Fruit fly (Drosophila melanogaster): Measurements from ENCODE around the gene Bdbt.

Bdbt gene

DNA sequence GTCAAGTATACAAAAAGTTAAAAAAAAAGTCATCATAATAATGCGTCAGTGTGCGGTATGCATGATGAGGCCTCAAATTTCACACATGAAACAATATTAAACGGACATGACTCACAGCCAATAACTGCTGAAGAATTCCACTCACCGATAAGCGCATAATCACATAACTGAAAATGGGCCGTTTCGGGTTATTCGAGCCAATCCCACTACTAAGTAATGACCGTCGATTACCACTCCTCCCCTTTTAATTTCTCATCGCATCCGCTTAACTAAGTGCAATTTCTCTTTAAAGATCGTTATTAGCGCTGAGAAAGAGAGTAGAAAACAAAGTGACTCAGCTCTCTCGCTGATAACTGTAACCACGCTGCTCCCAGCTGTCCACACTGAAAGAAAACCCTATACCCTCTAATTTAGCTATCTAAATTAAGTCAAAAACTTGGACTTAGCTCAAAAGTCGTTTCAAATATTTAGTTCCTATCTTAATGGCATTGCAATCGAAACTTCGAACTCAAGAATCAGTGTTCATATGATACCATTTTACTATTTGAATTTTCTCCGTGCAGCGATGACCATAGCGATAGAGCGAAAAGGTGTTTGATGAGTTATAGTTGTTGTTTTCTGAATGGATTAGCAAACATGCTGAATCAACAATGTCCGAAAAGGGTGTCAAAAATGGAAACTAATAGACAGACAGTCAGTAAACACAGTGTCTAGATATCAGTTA is 5.8 kb downstream of the Bdbt start (continued):
- TF ChIP-seq zen2 (GFP tag; IDR thresholded peaks at IDR 0.05; ENCODE audit: partially characterized antibody) (no peak), sob (GFP tag; IDR thresholded peaks at IDR 0.05) (peak; percentile 89), HLH3B (GFP tag; IDR thresholded peaks at IDR 0.05) (peak; percentile 87), hb (GFP tag; IDR thresholded peaks at IDR 0.05; ENCODE audit: partially characterized antibody) (no peak), CG34224 (GFP tag; IDR thresholded peaks at IDR 0.05; ENCODE audit: partially characterized antibody) (no peak), Ada2b (GFP tag; IDR thresholded peaks at IDR 0.05) (peak; percentile 90), Drgx (GFP tag; IDR thresholded peaks at IDR 0.05) (peak; percentile 85), insv (GFP tag; optimal IDR thresholded peaks at IDR 0.05) (peak in 1 of 2 experiments; percentile 38), shn (GFP tag; optimal IDR thresholded peaks at IDR 0.05) (peak; percentile 80), crol (GFP tag; IDR thresholded peaks at IDR 0.05) (no peak), pnt (GFP tag; optimal IDR thresholded peaks at IDR 0.05) (peak; percentile 87), D (optimal IDR thresholded peaks at IDR 0.05) (no peak), D (GFP tag; optimal IDR thresholded peaks at IDR 0.05) (peak; percentile 60), zf30C (GFP tag; optimal IDR thresholded peaks at IDR 0.05) (peak; percentile 88), sima (GFP tag; optimal IDR thresholded peaks at IDR 0.05) (peak; percentile 82), Pdp1 (GFP tag; optimal IDR thresholded peaks at IDR 0.05) (peak; percentile 87), sc (optimal IDR thresholded peaks at IDR 0.05) (no peak), sc (GFP tag; optimal IDR thresholded peaks at IDR 0.05) (peak; percentile 72), ci (GFP tag; IDR thresholded peaks at IDR 0.05) (peak; percentile 94), CG4424 (GFP tag; optimal IDR thresholded peaks at IDR 0.05) (peak; percentile 15), maf-S (GFP tag; optimal IDR thresholded peaks at IDR 0.05) (peak; percentile 85), org-1 (GFP tag; optimal IDR thresholded peaks at IDR 0.05) (peak; percentile 89), CG12391 (tag; optimal IDR thresholded peaks at IDR 0.05) (peak; percentile 91), CG17912 (GFP tag; optimal IDR thresholded peaks at IDR 0.05) (peak; percentile 23), prd (optimal IDR thresholded peaks at IDR 0.05) (no peak), prd (GFP tag; IDR thresholded peaks at IDR 0.05) (peak; percentile 90), CG12659 (GFP tag; optimal IDR thresholded peaks at IDR 0.05) (peak; percentile 86), CG2120 (GFP tag; optimal IDR thresholded peaks at IDR 0.05) (peak; percentile 93), CG9797 (GFP tag; optimal IDR thresholded peaks at IDR 0.05) (no peak), HLHmδ (GFP tag; optimal IDR thresholded peaks at IDR 0.05) (no peak), mam (GFP tag; optimal IDR thresholded peaks at IDR 0.05) (peak; percentile 87), CG8089 (GFP tag; optimal IDR thresholded peaks at IDR 0.05) (peak; percentile 85), CG18011 (GFP tag; optimal IDR thresholded peaks at IDR 0.05) (peak; percentile 75), Spps (tag; optimal IDR thresholded peaks at IDR 0.05) (peak; percentile 82), slou (GFP tag; optimal IDR thresholded peaks at IDR 0.05) (peak; percentile 74), B-H1 (GFP tag; IDR thresholded peaks at IDR 0.05) (peak; percentile 86), Oaz (GFP tag; IDR thresholded peaks at IDR 0.05) (peak; percentile 60), CG6791 (GFP tag; IDR thresholded peaks at IDR 0.05; ENCODE audit: partially characterized antibody) (no peak), CG7987 (GFP tag; optimal IDR thresholded peaks at IDR 0.05) (peak; percentile 93), trh (GFP tag; optimal IDR thresholded peaks at IDR 0.05) (peak; percentile 68), CG17829 (tag; optimal IDR thresholded peaks at IDR 0.05) (peak; percentile 87), CG7556 (GFP tag; optimal IDR thresholded peaks at IDR 0.05) (peak; percentile 85), unpg (GFP tag; optimal IDR thresholded peaks at IDR 0.05) (peak; percentile 92), Chrac-16 (GFP tag; optimal IDR thresholded peaks at IDR 0.05) (peak; percentile 80), grau (tag; optimal IDR thresholded peaks at IDR 0.05) (peak; percentile 88), wor (GFP tag; IDR thresholded peaks at IDR 0.05) (peak; percentile 77), CG17612 (GFP tag; IDR thresholded peaks at IDR 0.05) (peak; percentile 36; the same call in 1 of the 2 replicates), Dp (GFP tag; optimal IDR thresholded peaks at IDR 0.05) (no peak), Dll (GFP tag; IDR thresholded peaks at IDR 0.05; ENCODE audit: partially characterized antibody) (no peak), CG33213 (GFP tag; optimal IDR thresholded peaks at IDR 0.05) (peak; percentile 83)
